Worm (Caenorhabditis elegans) whole organism, late embryonic: Measurements from ENCODE around the gene col-98.

Source experiments
- ama-1 ChIP-seq: fragments of 150-350 bp; optimal IDR thresholded peaks from 2 replicates; lab custom pipeline; 2014
- ceh-14 ChIP-seq: sonication (generic microtip); optimal IDR thresholded peaks from 2 replicates; lab custom pipeline; 2016; ENCODE audit warnings: missing genotype, missing genetic modification characterization, missing compliant biosample characterization
- ceh-2 ChIP-seq: sonication (generic microtip); optimal IDR thresholded peaks from 2 replicates; lab custom pipeline; 2016; ENCODE audit warnings: missing genotype, missing genetic modification characterization, missing compliant biosample characterization
- ceh-24 ChIP-seq: sonication (generic microtip); optimal IDR thresholded peaks from 2 replicates; lab custom pipeline; 2016; ENCODE audit warnings: mild to moderate bottlenecking, missing genetic modification characterization, missing compliant biosample characterization
- eyg-1 ChIP-seq: sonication (generic microtip); optimal IDR thresholded peaks from 2 replicates; lab custom pipeline; 2016; ENCODE audit warnings: missing genotype, missing genetic modification characterization, missing compliant biosample characterization
- pros-1 ChIP-seq: fragments of 150-350 bp; optimal IDR thresholded peaks from 2 replicates; lab custom pipeline; 2014; ENCODE audit warnings: missing biosample characterization, missing genetic modification reagents, missing genetic modification characterization
- ref-2 ChIP-seq: sonication (generic microtip); optimal IDR thresholded peaks from 2 replicates; lab custom pipeline; 2016; ENCODE audit warnings: missing genetic modification characterization, missing compliant biosample characterization

ce11 chrIII:13061136-13061535 is 42.3 kb downstream of the col-98 start:
- no peak for TF ChIP-seq ceh-24 (tag; lab: Kevin White, UChicago)
- TF ChIP-seq ref-2 (tag; lab: Kevin White, UChicago), result no peak
- no peak for TF ChIP-seq ceh-14
- no peak for TF ChIP-seq ceh-2 (tag; lab: Kevin White, UChicago)
- peak; percentile 95 for TF ChIP-seq ama-1 (lab: Kevin White, UChicago)
- peak; percentile 44 for TF ChIP-seq eyg-1 (tag; lab: Kevin White, UChicago)
- TF ChIP-seq pros-1, result peak; percentile 59
